Worm (Caenorhabditis elegans) whole organism, late embryonic: Measurements from ENCODE around the gene Y68A4B.3.
"Not testable (repeated sequence)": the region's sequence is repeated elsewhere in the genome, so short reads cannot be mapped to it uniquely, and the experiment has no call there.

Experiments
- nhr-11 ChIP-seq: fragments of 150-350 bp; optimal IDR thresholded peaks from 2 replicates; lab custom pipeline; 2014; ENCODE audit warnings: missing biosample characterization, missing genetic modification characterization
- pag-3 ChIP-seq: sonication (generic microtip); optimal IDR thresholded peaks from 2 replicates; lab custom pipeline; 2016; ENCODE audit warnings: missing compliant biosample characterization, missing genetic modification characterization, borderline replicate concordance
- pqm-1 ChIP-seq: sonication (generic microtip); optimal IDR thresholded peaks from 2 replicates; lab custom pipeline; 2016; ENCODE audit warnings: missing genetic modification characterization, missing compliant biosample characterization
- unc-86 ChIP-seq: sonication (generic microtip); optimal IDR thresholded peaks from 2 replicates; lab custom pipeline; 2016; ENCODE audit warnings: missing genetic modification characterization, missing compliant biosample characterization

ce11 chrV:17264855-17265254, 22.4 kb upstream of the Y68A4B.3 start, which contains the start of gene K10G4.3:
- not testable (repeated sequence) for TF ChIP-seq pqm-1 (tag; lab: Kevin White, UChicago); nhr-11 (tag; lab: Kevin White, UChicago); pag-3; unc-86 (tag; lab: Kevin White, UChicago)
